Fruit fly (Drosophila melanogaster) whole organism, embryonic: ENCODE data around the gene CG13403.

Experiments
- CG16779 ChIP-seq: fragments of 200-800 bp; sonication (Bioruptor generic); IDR thresholded peaks from 2 replicates; pipeline ENCODE4 v1.3.6; 2022; ENCODE audit warnings: missing biosample characterization, missing genetic modification characterization
- Dek ChIP-seq: fragments of 200-800 bp; sonication (Bioruptor generic); optimal IDR thresholded peaks from 3 replicates; lab custom pipeline; 2019; ENCODE audit warnings: missing biosample characterization, mild to moderate bottlenecking, missing genetic modification characterization, moderate library complexity
- Hmx ChIP-seq: fragments of 200-800 bp; sonication (Bioruptor generic); optimal IDR thresholded peaks from 2 replicates; lab custom pipeline; 2016; ENCODE audit warnings: missing biosample characterization, missing genetic modification characterization
- ab ChIP-seq: fragments of 200-800 bp; sonication (Bioruptor generic); optimal IDR thresholded peaks from 2 replicates; lab custom pipeline; 2016; ENCODE audit warnings: missing biosample characterization, missing genetic modification characterization
- dmrt99B ChIP-seq: fragments of 200-800 bp; sonication (Bioruptor generic); optimal IDR thresholded peaks from 2 replicates; lab custom pipeline; 2018; ENCODE audit warnings: missing biosample characterization, mild to moderate bottlenecking, missing genetic modification characterization, moderate library complexity

DNA sequence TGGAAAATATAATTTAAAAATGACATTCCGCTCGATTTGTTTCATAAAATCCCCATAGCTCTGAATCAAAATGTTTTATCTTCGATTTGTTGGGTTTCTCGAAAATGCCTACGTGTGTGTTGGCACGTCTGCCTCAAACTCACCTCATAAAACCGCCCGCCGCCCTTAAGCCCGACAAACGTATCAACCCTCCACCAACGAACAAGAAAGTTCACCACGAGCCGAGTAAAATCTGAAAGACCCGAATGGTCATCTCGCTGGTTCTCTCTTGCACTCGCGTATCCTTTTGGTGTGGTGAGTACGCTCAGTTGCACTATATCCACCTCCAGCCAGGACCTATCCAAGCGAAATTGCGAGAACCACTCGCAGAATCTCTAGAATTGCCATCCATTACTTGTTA is 30.2 kb upstream of the CG13403 start:
- TF ChIP-seq CG16779 (GFP tag; lab: Robert Waterston, UW) (no peak), dmrt99B (no peak), Hmx (GFP tag; lab: Kevin White, UChicago) (no peak), Dek (tag; lab: Kevin White, UChicago) (no peak), ab (GFP tag; lab: Kevin White, UChicago) (no peak)
